Fruit fly (Drosophila melanogaster) whole organism, embryonic: ENCODE results near the gene Doc1.
A peak's percentile ranks its signal among the peaks of the same experiment; 100 is the strongest.

Experiments used
- Blimp-1 ChIP-seq: fragments of 200-800 bp; sonication (Bioruptor generic); optimal IDR thresholded peaks from 3 replicates; lab custom pipeline; 2018; ENCODE audit warnings: missing biosample characterization, missing genetic modification characterization, mild to moderate bottlenecking, moderate library complexity, missing genetic modification reagents
- CG10267 ChIP-seq: fragments of 200-800 bp; sonication (Bioruptor generic); optimal IDR thresholded peaks from 2 replicates; lab custom pipeline; 2018; ENCODE audit warnings: missing biosample characterization, mild to moderate bottlenecking, missing genetic modification characterization, moderate library complexity
- CG10462 ChIP-seq: fragments of 200-800 bp; sonication (Bioruptor generic); optimal IDR thresholded peaks from 2 replicates; lab custom pipeline; 2016; ENCODE audit warnings: missing biosample characterization, missing genetic modification characterization
- CG11723 ChIP-seq: fragments of 200-800 bp; sonication (Bioruptor generic); optimal IDR thresholded peaks from 2 replicates; lab custom pipeline; 2017; ENCODE audit warnings: missing biosample characterization, mild to moderate bottlenecking, missing genetic modification characterization
- CG12391 ChIP-seq: fragments of 200-800 bp; sonication (Bioruptor generic); optimal IDR thresholded peaks from 3 replicates; lab custom pipeline; 2018; ENCODE audit warnings: missing biosample characterization, mild to moderate bottlenecking, missing genetic modification characterization, moderate library complexity
- CG15479 ChIP-seq: fragments of 200-800 bp; sonication (Bioruptor generic); optimal IDR thresholded peaks from 3 replicates; lab custom pipeline; 2019; ENCODE audit warnings: missing biosample characterization, mild to moderate bottlenecking, missing genetic modification characterization, moderate library complexity
- CG17186 ChIP-seq: fragments of 200-800 bp; sonication (Bioruptor generic); optimal IDR thresholded peaks from 3 replicates; lab custom pipeline; 2017; ENCODE audit warnings: missing biosample characterization, missing genetic modification reagents, missing genetic modification characterization
- CG17359 ChIP-seq: fragments of 200-800 bp; sonication (Bioruptor generic); optimal IDR thresholded peaks from 3 replicates; lab custom pipeline; 2018; ENCODE audit warnings: missing biosample characterization, mild to moderate bottlenecking, missing genetic modification characterization, moderate library complexity
- CG2199 ChIP-seq: fragments of 200-800 bp; sonication (Bioruptor generic); IDR thresholded peaks from 3 replicates; pipeline ENCODE4 v1.3.6; 2022; ENCODE audit warnings: missing biosample characterization, missing genetic modification characterization
- CG2712 ChIP-seq: fragments of 200-800 bp; optimal IDR thresholded peaks from 3 replicates; lab custom pipeline; 2019; ENCODE audit warnings: missing biosample characterization, mild to moderate bottlenecking, missing genetic modification characterization, moderate library complexity
- CG30403 ChIP-seq: fragments of 200-800 bp; sonication (Bioruptor generic); optimal IDR thresholded peaks from 3 replicates; lab custom pipeline; 2016; ENCODE audit warnings: missing biosample characterization, missing genetic modification characterization
- CG4360 ChIP-seq: fragments of 200-800 bp; sonication (Bioruptor generic); IDR thresholded peaks from 2 replicates; pipeline ENCODE4 v1.3.6; 2022; ENCODE audit warnings: missing biosample characterization, missing genetic modification characterization
- CG6654 ChIP-seq: fragments of 200-800 bp; sonication (Bioruptor generic); optimal IDR thresholded peaks from 2 replicates; lab custom pipeline; 2017; ENCODE audit warnings: missing biosample characterization, mild to moderate bottlenecking, missing genetic modification characterization
- CG7271 ChIP-seq: fragments of 200-800 bp; sonication (Bioruptor generic); optimal IDR thresholded peaks from 2 replicates; lab custom pipeline; 2018; ENCODE audit warnings: missing biosample characterization, mild to moderate bottlenecking, missing genetic modification characterization, moderate library complexity
- CG8290 ChIP-seq, 3 experiments: fragments of 200-800 bp; sonication (Bioruptor generic); optimal IDR thresholded peaks; 2 replicates each; lab custom pipeline; 2016 to 2019; ENCODE audit warnings: missing biosample characterization in 3 of 3, missing genetic modification characterization in 3 of 3, mild to moderate bottlenecking in 2 of 3, moderate library complexity in 1 of 3
- CG8388 ChIP-seq: fragments of 200-800 bp; sonication (Bioruptor generic); optimal IDR thresholded peaks from 2 replicates; lab custom pipeline; 2019; ENCODE audit warnings: missing biosample characterization, mild to moderate bottlenecking, missing genetic modification characterization, moderate library complexity
- CG9215 ChIP-seq: fragments of 200-800 bp; sonication (Bioruptor generic); IDR thresholded peaks from 2 replicates; pipeline ENCODE4 v1.3.6; 2022; ENCODE audit warnings: missing biosample characterization, missing genetic modification characterization
- CoRest ChIP-seq: fragments of 200-800 bp; sonication (Bioruptor generic); optimal IDR thresholded peaks from 3 replicates; lab custom pipeline; 2018; ENCODE audit warnings: missing biosample characterization, mild to moderate bottlenecking, missing genetic modification characterization, moderate library complexity
- D19B ChIP-seq: fragments of 200-800 bp; sonication (Bioruptor generic); optimal IDR thresholded peaks from 2 replicates; lab custom pipeline; 2017; ENCODE audit warnings: missing biosample characterization, mild to moderate bottlenecking, missing genetic modification characterization
- Ets65A ChIP-seq: fragments of 200-800 bp; sonication (Bioruptor generic); peaks from one replicate; lab custom pipeline; 2016; ENCODE audit warnings: missing biosample characterization, missing genetic modification characterization
- Fer1 ChIP-seq: fragments of 200-800 bp; sonication (Bioruptor generic); optimal IDR thresholded peaks from 2 replicates; lab custom pipeline; 2017; ENCODE audit warnings: missing biosample characterization, mild to moderate bottlenecking, missing genetic modification characterization
- HHEX ChIP-seq: fragments of 200-800 bp; sonication (Bioruptor generic); optimal IDR thresholded peaks from 3 replicates; lab custom pipeline; 2017; ENCODE audit warnings: missing biosample characterization, mild to moderate bottlenecking, missing genetic modification characterization, missing genetic modification reagents
- Kr ChIP-seq: fragments of 200-800 bp; sonication (Bioruptor generic); optimal IDR thresholded peaks from 2 replicates; lab custom pipeline; 2017; ENCODE audit warnings: missing biosample characterization, mild to moderate bottlenecking, missing genetic modification characterization
- Med ChIP-seq: fragments of 200-800 bp; sonication (Bioruptor generic); peaks from one replicate; lab custom pipeline; 2016; ENCODE audit warnings: missing biosample characterization, missing genetic modification characterization, mild to moderate bottlenecking, inconsistent platforms, moderate library complexity
- Meics ChIP-seq: fragments of 200-800 bp; sonication (Bioruptor generic); optimal IDR thresholded peaks from 2 replicates; lab custom pipeline; 2017; ENCODE audit warnings: missing biosample characterization, mild to moderate bottlenecking, missing genetic modification characterization
- NC2β ChIP-seq: fragments of 200-800 bp; sonication (Bioruptor generic); optimal IDR thresholded peaks from 2 replicates; lab custom pipeline; 2016; ENCODE audit warnings: missing biosample characterization, missing genetic modification characterization
- Stat92E ChIP-seq, 3 experiments: fragments of >200 bp in 2 of 3; fragments of 200-800 bp in 1 of 3; sonication (Bioruptor generic) in 1 of 3; optimal IDR thresholded peaks; 2 replicates each; lab custom pipeline; 2017 to 2019; ENCODE audit warnings: missing biosample characterization in 3 of 3, missing genetic modification characterization in 3 of 3, mild to moderate bottlenecking in 1 of 3, moderate library complexity in 1 of 3
- ash1 ChIP-seq: fragments of 200-800 bp; sonication (Bioruptor generic); optimal IDR thresholded peaks from 2 replicates; lab custom pipeline; 2018; ENCODE audit warnings: missing biosample characterization, mild to moderate bottlenecking, missing genetic modification characterization
- bab2 ChIP-seq: fragments of 200-800 bp; sonication (Bioruptor generic); optimal IDR thresholded peaks from 2 replicates; lab custom pipeline; 2016; ENCODE audit warnings: missing biosample characterization, missing genetic modification characterization
- br ChIP-seq: fragments of >200 bp; optimal IDR thresholded peaks from 2 replicates; lab custom pipeline; 2017
- cad ChIP-seq: fragments of >200 bp; optimal IDR thresholded peaks from 2 replicates; lab custom pipeline; 2017; ENCODE audit warnings: missing biosample characterization, missing genetic modification characterization
- cato ChIP-seq: fragments of 200-800 bp; sonication (Bioruptor generic); optimal IDR thresholded peaks from 2 replicates; lab custom pipeline; 2016; ENCODE audit warnings: missing biosample characterization, missing genetic modification characterization, borderline replicate concordance
- ci ChIP-seq: fragments of 200-800 bp; sonication (Bioruptor generic); IDR thresholded peaks from 3 replicates; pipeline ENCODE4 v1.3.6; 2022; ENCODE audit warnings: missing biosample characterization, missing genetic modification characterization
- corto ChIP-seq: fragments of 200-800 bp; sonication (Bioruptor generic); optimal IDR thresholded peaks from 2 replicates; lab custom pipeline; 2016; ENCODE audit warnings: missing biosample characterization, mild to moderate bottlenecking, missing genetic modification characterization, moderate library complexity
- croc ChIP-seq: fragments of 200-800 bp; sonication (Bioruptor generic); conservative IDR thresholded peaks from 3 replicates; pipeline ENCODE4 v1.3.6; 2022; ENCODE audit warnings: missing biosample characterization, missing genetic modification characterization
- emc ChIP-seq: fragments of 200-800 bp; sonication (Bioruptor generic); optimal IDR thresholded peaks from 2 replicates; lab custom pipeline; 2016; ENCODE audit warnings: missing biosample characterization, missing genetic modification characterization
- eve ChIP-seq, 2 experiments: fragments of >200 bp; optimal IDR thresholded peaks; 2 replicates each; lab custom pipeline; 2017; ENCODE audit warnings: missing biosample characterization in 2 of 2, missing genetic modification characterization in 2 of 2
- eyg ChIP-seq: fragments of 200-800 bp; sonication (Bioruptor generic); optimal IDR thresholded peaks from 3 replicates; lab custom pipeline; 2016; ENCODE audit warnings: missing biosample characterization, missing genetic modification characterization
- fd3F ChIP-seq: fragments of 200-800 bp; sonication (Bioruptor generic); optimal IDR thresholded peaks from 2 replicates; lab custom pipeline; 2018; ENCODE audit warnings: missing biosample characterization, mild to moderate bottlenecking, missing genetic modification characterization, moderate library complexity
- gem ChIP-seq: fragments of 200-800 bp; sonication (Bioruptor generic); optimal IDR thresholded peaks from 2 replicates; lab custom pipeline; 2019; ENCODE audit warnings: missing biosample characterization, mild to moderate bottlenecking, missing genetic modification characterization, moderate library complexity
- grn ChIP-seq: fragments of 200-800 bp; sonication (Bioruptor generic); optimal IDR thresholded peaks from 3 replicates; lab custom pipeline; 2017; ENCODE audit warnings: missing biosample characterization, missing genetic modification characterization
- gt ChIP-seq: fragments of 200-800 bp; sonication (Bioruptor generic); IDR thresholded peaks from 2 replicates; pipeline ENCODE4 v1.3.6; 2022; ENCODE audit warnings: missing biosample characterization, missing genetic modification characterization
- nerfin-2 ChIP-seq: fragments of 200-800 bp; sonication (Bioruptor generic); IDR thresholded peaks from 2 replicates; pipeline ENCODE4 v1.3.6; 2022; ENCODE audit warnings: missing biosample characterization, missing genetic modification characterization; ENCODE audit not compliant: partially characterized antibody
- pita ChIP-seq: fragments of 200-800 bp; sonication (Bioruptor generic); optimal IDR thresholded peaks from 2 replicates; lab custom pipeline; 2017; ENCODE audit warnings: missing biosample characterization, mild to moderate bottlenecking, missing genetic modification characterization
- pnt ChIP-seq: fragments of 200-800 bp; sonication (Bioruptor generic); optimal IDR thresholded peaks from 3 replicates; lab custom pipeline; 2016; ENCODE audit warnings: missing biosample characterization, missing genetic modification characterization
- repo ChIP-seq: fragments of 200-800 bp; sonication (Bioruptor generic); optimal IDR thresholded peaks from 2 replicates; lab custom pipeline; 2016; ENCODE audit warnings: missing biosample characterization, missing genetic modification characterization
- sens-2 ChIP-seq: fragments of 200-800 bp; sonication (Bioruptor generic); IDR thresholded peaks from 2 replicates; pipeline ENCODE4 v1.3.6; 2022; ENCODE audit warnings: missing biosample characterization, missing genetic modification characterization
- so ChIP-seq: fragments of 200-800 bp; sonication (Bioruptor generic); IDR thresholded peaks from 3 replicates; pipeline ENCODE4 v1.3.6; 2022; ENCODE audit warnings: missing biosample characterization, missing genetic modification characterization
- tll ChIP-seq, 2 experiments: fragments of 200-800 bp in 1 of 2; fragments of >200 bp in 1 of 2; sonication (Bioruptor generic) in 1 of 2; optimal IDR thresholded peaks; 2 replicates each; lab custom pipeline; 2017 to 2019; ENCODE audit warnings: missing biosample characterization in 2 of 2, missing genetic modification characterization in 2 of 2, mild to moderate bottlenecking in 1 of 2, moderate library complexity in 1 of 2
- toy ChIP-seq: fragments of 200-800 bp; sonication (Bioruptor generic); IDR thresholded peaks from 2 replicates; pipeline ENCODE4 v1.3.6; 2022; ENCODE audit warnings: missing biosample characterization, missing genetic modification characterization
- twi ChIP-seq: fragments of 200-800 bp; optimal IDR thresholded peaks from 2 replicates; lab custom pipeline; 2019; ENCODE audit warnings: missing biosample characterization, mild to moderate bottlenecking, missing genetic modification characterization, moderate library complexity
- zen ChIP-seq: fragments of 200-800 bp; sonication (Bioruptor generic); optimal IDR thresholded peaks from 3 replicates; lab custom pipeline; 2018; ENCODE audit warnings: missing biosample characterization, mild to moderate bottlenecking, missing genetic modification characterization, moderate library complexity

The Doc1 gene

dm6 chr3L:9029183-9029789 lies 11.9 kb upstream of the Doc1 start:
- TF ChIP-seq CG8290 (GFP tag; optimal IDR thresholded peaks at IDR 0.05; lab: Kevin White, UChicago), result no peak
- no peak for TF ChIP-seq CG8290 (tag; optimal IDR thresholded peaks at IDR 0.05; lab: Kevin White, UChicago)
- no peak for TF ChIP-seq CG30403
- TF ChIP-seq CG7271 (tag; lab: Kevin White, UChicago), result peak; percentile 87
- TF ChIP-seq cato (GFP tag; lab: Kevin White, UChicago), result no peak
- no peak for TF ChIP-seq pita (GFP tag; lab: Kevin White, UChicago)
- no peak for TF ChIP-seq NC2β (GFP tag; lab: Kevin White, UChicago)
- TF ChIP-seq nerfin-2, result no peak
- TF ChIP-seq CG15479 (GFP tag; lab: Kevin White, UChicago), result peak; percentile 55
- peak; percentile 48 for TF ChIP-seq Med (GFP tag; lab: Kevin White, UChicago)
- peak in 1 of 2 experiments; percentile 98 for TF ChIP-seq tll (GFP tag; optimal IDR thresholded peaks at IDR 0.05; lab: Kevin White, UChicago)
- no peak for TF ChIP-seq Meics (GFP tag; lab: Kevin White, UChicago)
- TF ChIP-seq CG17359, result no peak
- no peak for TF ChIP-seq CG2712 (tag; lab: Kevin White, UChicago)
- TF ChIP-seq Stat92E (GFP tag; optimal IDR thresholded peaks at IDR 0.05; lab: Kevin White, UChicago), result no peak
- TF ChIP-seq Fer1 (GFP tag; lab: Kevin White, UChicago), result no peak
- no peak for TF ChIP-seq CG8388
- TF ChIP-seq Ets65A (GFP tag; lab: Kevin White, UChicago), result peak; percentile 57
- peak; percentile 99 for TF ChIP-seq zen (tag; lab: Kevin White, UChicago)
- TF ChIP-seq twi, result peak; percentile 42
- TF ChIP-seq CG4360 (GFP tag; lab: Robert Waterston, UW), result no peak
- TF ChIP-seq repo, result no peak
- TF ChIP-seq CG2199 (GFP tag; lab: Robert Waterston, UW), result no peak
- no peak for TF ChIP-seq eve (GFP tag; optimal IDR thresholded peaks at IDR 0.05; lab: Kevin White, UChicago)
- no peak for TF ChIP-seq fd3F
- TF ChIP-seq sens-2 (GFP tag; lab: Robert Waterston, UW), result no peak
- TF ChIP-seq HHEX (GFP tag; lab: Kevin White, UChicago), result no peak
- TF ChIP-seq gt (GFP tag; lab: Robert Waterston, UW), result no peak
- no peak for TF ChIP-seq br
- no peak for TF ChIP-seq ci (GFP tag; lab: Robert Waterston, UW)
- no peak for TF ChIP-seq CG9215 (GFP tag; lab: Robert Waterston, UW)
- TF ChIP-seq D19B (GFP tag; lab: Kevin White, UChicago), result no peak
- no peak for TF ChIP-seq CoRest
- TF ChIP-seq CG11723, result no peak
- TF ChIP-seq Kr, result peak; percentile 50
- no peak for TF ChIP-seq CG17186
- TF ChIP-seq emc (GFP tag; lab: Kevin White, UChicago), result no peak
- peak; percentile 99 for TF ChIP-seq cad

- peak; percentile 38 for TF ChIP-seq CG12391 (tag; lab: Kevin White, UChicago)
- no peak for TF ChIP-seq so (GFP tag; lab: Robert Waterston, UW)
- TF ChIP-seq CG10267, result peak; percentile 21
- no peak for TF ChIP-seq grn (GFP tag; lab: Kevin White, UChicago)
- no peak for TF ChIP-seq corto (GFP tag; lab: Kevin White, UChicago)
- TF ChIP-seq CG6654 (GFP tag; lab: Kevin White, UChicago), result peak; percentile 0
- no peak for TF ChIP-seq pnt (GFP tag; lab: Kevin White, UChicago)
- TF ChIP-seq toy (GFP tag; lab: Robert Waterston, UW), result no peak
- 0 out of 3 replicates have a peak, but pooled peaks have one; percentile 27 for TF ChIP-seq croc (GFP tag; lab: Robert Waterston, UW)
- TF ChIP-seq gem (tag; lab: Kevin White, UChicago), result peak; percentile 45
- TF ChIP-seq eyg (GFP tag; lab: Kevin White, UChicago), result no peak
- TF ChIP-seq bab2 (GFP tag; lab: Kevin White, UChicago), result no peak
- TF ChIP-seq ash1 (GFP tag; lab: Kevin White, UChicago), result no peak
- TF ChIP-seq CG10462, result no peak
- TF ChIP-seq Blimp-1, result peak; percentile 35
- no peak for TF ChIP-seq cato (GFP tag; lab: Kevin White, UChicago)
These were observed 8.3 kb upstream of the Doc1 start for dm6 chr3L:9032871-9033270.
